Fruit fly (Drosophila melanogaster): ENCODE results near the gene eRF3.

The eRF3 gene

DNA sequence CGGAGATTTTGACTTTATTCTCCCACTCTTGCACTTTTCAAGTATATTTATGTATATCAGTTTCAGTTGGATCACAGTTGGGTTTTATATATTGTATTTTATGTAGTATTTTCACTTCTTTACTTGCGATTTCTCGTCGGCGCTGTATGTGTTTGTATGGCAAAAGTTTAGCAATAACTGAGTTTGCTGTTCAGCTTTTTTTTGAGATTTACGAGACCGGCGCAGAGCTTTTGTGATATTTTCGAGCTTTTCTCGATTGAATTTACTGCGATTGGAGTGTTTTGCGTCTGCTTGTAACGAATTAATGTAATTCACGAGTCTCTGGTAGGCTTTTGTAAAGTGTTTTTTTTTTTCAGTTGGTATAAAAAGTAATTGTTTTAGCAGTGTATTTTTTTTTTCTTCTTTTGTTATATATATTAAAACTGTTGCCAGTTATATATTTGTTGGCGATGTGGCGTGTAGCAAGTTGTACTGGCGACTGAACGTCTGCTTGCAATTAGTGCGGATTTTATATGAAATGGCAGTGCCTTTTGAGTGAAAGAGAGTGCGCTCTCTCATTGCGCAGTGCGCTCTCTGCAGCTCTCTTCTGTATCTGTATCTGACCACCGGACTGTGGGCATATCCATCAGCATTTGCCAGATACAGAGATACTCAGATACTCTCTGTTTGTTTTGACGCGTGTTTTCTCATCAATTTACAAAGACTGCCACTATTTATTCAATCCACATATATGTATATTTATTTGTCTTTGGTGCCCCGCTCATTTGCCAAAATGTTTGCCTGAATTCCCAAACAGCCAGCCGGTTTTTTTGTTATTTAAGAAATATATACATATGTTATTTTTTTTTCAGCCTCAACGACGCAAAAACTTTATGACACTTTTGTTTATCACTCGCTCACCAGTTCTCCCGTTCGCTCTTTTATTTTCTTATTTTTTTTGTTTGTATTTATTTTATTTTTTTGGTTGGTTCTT lies 26.8 kb downstream of the eRF3 start (continued):
- TF ChIP-seq CG13296 (GFP tag; optimal IDR thresholded peaks at IDR 0.05) (peak; percentile 89), tap (tag; optimal IDR thresholded peaks at IDR 0.05) (peak; percentile 49), CG2116 (GFP tag; optimal IDR thresholded peaks at IDR 0.05) (peak; percentile 55), CG7556 (GFP tag; optimal IDR thresholded peaks at IDR 0.05) (peak; percentile 61), HLH4C (GFP tag; IDR thresholded peaks at IDR 0.05; ENCODE audit: partially characterized antibody) (no peak), cad (GFP tag; optimal IDR thresholded peaks at IDR 0.05) (no peak), CG3838 (GFP tag; optimal IDR thresholded peaks at IDR 0.05) (peak; percentile 49), Dp (GFP tag; optimal IDR thresholded peaks at IDR 0.05) (no peak), sug (tag; optimal IDR thresholded peaks at IDR 0.05) (peak; percentile 75), CG15696 (tag; optimal IDR thresholded peaks at IDR 0.05) (peak; percentile 78), CG42726 (GFP tag; IDR thresholded peaks at IDR 0.05; ENCODE audit: partially characterized antibody) (peak; percentile 38; the same call in 1 of the 2 replicates), MTF-1 (GFP tag; optimal IDR thresholded peaks at IDR 0.05; ENCODE audit: borderline replicate concordance) (peak; percentile 69), CG31365 (tag; optimal IDR thresholded peaks at IDR 0.05) (peak; percentile 66), sna (GFP tag; IDR thresholded peaks at IDR 0.05; ENCODE audit: partially characterized antibody) (no peak), CG14710 (tag; optimal IDR thresholded peaks at IDR 0.05) (peak; percentile 44), nau (GFP tag; optimal IDR thresholded peaks at IDR 0.05) (peak; percentile 84), unpg (GFP tag; optimal IDR thresholded peaks at IDR 0.05) (peak; percentile 60), Fer3 (tag; optimal IDR thresholded peaks at IDR 0.05) (peak; percentile 74), Trl (optimal IDR thresholded peaks at IDR 0.05) (peak; percentile 99), Trl (GFP tag; optimal IDR thresholded peaks at IDR 0.05) (peak; percentile 70), CG10565 (GFP tag; optimal IDR thresholded peaks at IDR 0.05) (no peak), CG1832 (GFP tag; optimal IDR thresholded peaks at IDR 0.05) (no peak), B-H2 (GFP tag; optimal IDR thresholded peaks at IDR 0.05) (peak; percentile 92), CG3281 (GFP tag; optimal IDR thresholded peaks at IDR 0.05) (peak; percentile 86), bigmax (GFP tag; optimal IDR thresholded peaks at IDR 0.05) (peak; percentile 23), Deaf1 (tag; optimal IDR thresholded peaks at IDR 0.05) (peak; percentile 21), GATAe (GFP tag; conservative IDR thresholded peaks at IDR 0.05) (no peak), sim (GFP tag; IDR thresholded peaks at IDR 0.05) (no peak), CG2678 (tag; optimal IDR thresholded peaks at IDR 0.05) (peak; percentile 79), CG7745 (tag; optimal IDR thresholded peaks at IDR 0.05) (peak; percentile 15), gce (GFP tag; IDR thresholded peaks at IDR 0.05) (0 out of 3 replicates have a peak, but pooled peaks have one; percentile 37), wdn (GFP tag; IDR thresholded peaks at IDR 0.05) (no peak), oc (tag; optimal IDR thresholded peaks at IDR 0.05) (peak; percentile 39), odd (GFP tag; optimal IDR thresholded peaks at IDR 0.05) (peak; percentile 71), kni (GFP tag; optimal IDR thresholded peaks at IDR 0.05) (peak; percentile 82), CG10959 (GFP tag; IDR thresholded peaks at IDR 0.05) (no peak), CG1529 (GFP tag; optimal IDR thresholded peaks at IDR 0.05) (peak; percentile 47), CG18011 (GFP tag; optimal IDR thresholded peaks at IDR 0.05) (peak; percentile 88), exex (tag; optimal IDR thresholded peaks at IDR 0.05) (peak; percentile 51), CG6689 (GFP tag; IDR thresholded peaks at IDR 0.05) (0 out of 2 replicates have a peak, but pooled peaks have one; percentile 15), CG15269 (tag; optimal IDR thresholded peaks at IDR 0.05) (peak; percentile 56), zen (tag; optimal IDR thresholded peaks at IDR 0.05) (peak; percentile 76), salm (tag; optimal IDR thresholded peaks at IDR 0.05) (peak; percentile 60), CG13775 (GFP tag; optimal IDR thresholded peaks at IDR 0.05) (peak; percentile 8), CG17568 (GFP tag; optimal IDR thresholded peaks at IDR 0.05) (peak; percentile 79), CG11456 (GFP tag; IDR thresholded peaks at IDR 0.05) (peak; percentile 61; the same call in 1 of the 3 replicates), Hr3 (GFP tag; optimal IDR thresholded peaks at IDR 0.05) (no peak)

Data from whole organism, embryonic.